Worm (Caenorhabditis elegans): ENCODE results near the gene wah-1.

DNA sequence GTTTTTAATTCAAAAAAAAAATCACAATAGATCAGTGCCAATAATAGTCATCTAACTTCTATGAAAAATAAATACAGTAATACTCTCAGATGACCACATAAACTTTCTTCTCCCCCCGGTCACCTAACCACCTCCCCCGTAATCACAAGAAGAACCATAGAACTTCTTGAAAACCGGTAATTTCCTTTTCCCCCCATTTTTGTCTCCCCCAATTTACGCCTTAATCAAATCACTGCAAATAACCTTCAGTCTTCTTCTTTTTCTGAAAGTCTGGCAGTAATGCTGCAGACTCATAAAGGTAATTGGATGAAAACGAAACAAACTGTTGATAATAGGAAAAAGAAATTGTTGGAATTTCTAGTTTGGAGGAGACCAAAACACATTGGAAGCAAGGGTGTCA lies 24.5 kb downstream of the wah-1 start:
- TF ChIP-seq unc-62 (GFP tag; optimal IDR thresholded peaks at IDR 0.05) (no peak), lsy-2 (tag; optimal IDR thresholded peaks at IDR 0.05) (peak in 1 of 2 experiments; percentile 55), nhr-84 (tag; optimal IDR thresholded peaks at IDR 0.05) (no peak), C16A3.4 (tag; optimal IDR thresholded peaks at IDR 0.05) (no peak), elt-3 (tag; optimal IDR thresholded peaks at IDR 0.05) (peak in 3 of 6 experiments; percentile 6 to 60 (median 46)), nhr-77 (tag; optimal IDR thresholded peaks at IDR 0.05) (no peak), zag-1 (tag; optimal IDR thresholded peaks at IDR 0.05) (no peak), xbp-1 (tag; optimal IDR thresholded peaks at IDR 0.05) (no peak)

Data from whole organism, L1 larva.